Worm (Caenorhabditis elegans): ENCODE data around the gene sto-2.

Gene sto-2

DNA sequence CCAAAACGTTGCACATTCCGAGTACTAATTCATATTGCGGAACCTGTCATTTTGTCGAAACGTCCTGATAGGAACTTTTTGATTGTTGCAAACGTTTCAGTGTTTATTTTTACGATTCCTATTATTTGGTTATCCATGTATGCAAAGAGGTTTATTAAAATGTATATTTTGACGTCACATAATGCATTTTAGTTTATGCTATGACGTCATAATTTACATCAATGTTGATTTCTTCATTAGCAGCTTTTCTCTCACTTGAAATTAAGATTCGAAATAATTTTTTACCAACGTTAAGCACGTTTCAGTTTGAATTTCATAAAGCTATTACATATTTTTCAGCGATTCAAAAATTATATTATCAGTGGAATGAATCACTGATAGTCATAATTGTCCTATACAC lies 43.4 kb upstream of the sto-2 start:
- TF ChIP-seq snpc-1.3 (tag; optimal IDR thresholded peaks at IDR 0.05; ENCODE audit: insufficient read depth) (no peak), ztf-26 (tag; optimal IDR thresholded peaks at IDR 0.05) (no peak), him-1 (tag; optimal IDR thresholded peaks at IDR 0.05) (no peak), snpc-1.1 (tag; optimal IDR thresholded peaks at IDR 0.05; ENCODE audit: insufficient read depth) (no peak), lin-35 (GFP tag; optimal IDR thresholded peaks at IDR 0.05) (no peak), xnd-1 (tag; optimal IDR thresholded peaks at IDR 0.05) (no peak), dpff-1 (tag; optimal IDR thresholded peaks at IDR 0.05) (no peak), ets-4 (GFP tag; optimal IDR thresholded peaks at IDR 0.05) (no peak), repo-1 (tag; optimal IDR thresholded peaks at IDR 0.05) (no peak), ceh-91 (GFP tag; IDR thresholded peaks at IDR 0.05) (no peak), Y95B8A.8 (GFP tag; IDR thresholded peaks at IDR 0.05) (no peak), hsf-1 (GFP tag; IDR thresholded peaks at IDR 0.05) (no peak), tbp1 (GFP tag; optimal IDR thresholded peaks at IDR 0.05) (no peak), ztf-22 (GFP tag; optimal IDR thresholded peaks at IDR 0.05) (no peak), hlh-12 (tag; optimal IDR thresholded peaks at IDR 0.05) (no peak), ZK185.1 (tag; optimal IDR thresholded peaks at IDR 0.05; ENCODE audit: poor library complexity, severe bottlenecking) (no peak), attf-5 (GFP tag; optimal IDR thresholded peaks at IDR 0.05) (no peak), F52B5.7 (tag; optimal IDR thresholded peaks at IDR 0.05) (no peak), hrde-1 (tag; optimal IDR thresholded peaks at IDR 0.05; ENCODE audit: borderline replicate concordance) (no peak), K11D2.4 (GFP tag; IDR thresholded peaks at IDR 0.05) (no peak)

DNA sequence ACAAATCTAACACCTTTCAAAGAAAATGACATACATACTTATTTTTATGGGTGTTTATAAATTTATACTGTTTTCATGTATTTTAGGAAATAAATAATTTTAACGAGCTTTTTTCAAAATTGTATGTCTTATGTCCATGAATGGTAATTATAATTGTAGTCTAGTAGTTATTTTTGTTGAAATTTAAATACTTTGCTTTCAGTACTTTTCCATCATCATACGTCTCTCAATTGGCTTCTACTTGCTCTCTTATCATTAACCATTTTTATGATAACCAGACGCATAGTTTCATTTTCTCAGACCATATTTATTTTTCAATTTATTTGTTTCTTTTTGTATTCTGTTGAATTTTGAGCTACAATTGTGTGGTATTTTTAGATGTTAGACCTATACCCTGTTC lies 42.2 kb upstream of the sto-2 start, which contains the start of gene F35C8.5:
Gene F35C8.5 (plus strand): TSS at position 377 of the 400 bp plus-strand sequence.
- TF ChIP-seq nhr-80 (tag; optimal IDR thresholded peaks at IDR 0.05) (peak; percentile 58), nfyb-1 (GFP tag; IDR thresholded peaks at IDR 0.05) (no peak)

DNA sequence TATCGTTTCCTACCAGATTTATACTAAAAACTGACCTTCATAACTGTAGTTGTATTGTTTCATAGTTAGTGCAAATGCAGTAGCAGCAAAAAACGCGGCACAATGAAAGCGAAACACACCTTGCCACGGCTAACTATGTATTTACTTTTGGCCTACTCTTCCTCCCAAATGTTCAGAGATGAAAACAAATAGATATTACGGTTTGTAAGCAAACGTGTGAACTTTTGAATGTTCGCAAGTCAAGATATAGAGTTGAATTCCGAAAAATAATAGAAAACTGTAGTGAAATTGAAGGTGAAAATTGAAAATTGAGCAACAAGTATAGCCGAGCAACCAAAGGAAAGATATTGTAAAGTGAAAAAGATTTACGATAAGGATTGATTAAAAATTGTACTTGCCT lies 41.0 kb upstream of the sto-2 start, which contains the start of gene chtl-1:
Gene chtl-1 (minus strand): TSS at position 101 of the 400 bp plus-strand sequence.
- TF ChIP-seq madf-8 (GFP tag; conservative IDR thresholded peaks at IDR 0.05) = no peak
- no peak for TF ChIP-seq chd-7 (tag; optimal IDR thresholded peaks at IDR 0.05)
- no peak for TF ChIP-seq zfh-2 (GFP tag; conservative IDR thresholded peaks at IDR 0.05)
- TF ChIP-seq zim-3 (tag; optimal IDR thresholded peaks at IDR 0.05) = no peak
- TF ChIP-seq snpc-1.1 (tag; optimal IDR thresholded peaks at IDR 0.05; ENCODE audit: insufficient read depth) = no peak
- no peak for TF ChIP-seq ztf-25 (GFP tag; IDR thresholded peaks at IDR 0.05)
- no peak for TF ChIP-seq repo-1 (tag; optimal IDR thresholded peaks at IDR 0.05)
- TF ChIP-seq ccch-3 (GFP tag; optimal IDR thresholded peaks at IDR 0.05) = no peak
- TF ChIP-seq tbx-9 (tag; optimal IDR thresholded peaks at IDR 0.05; ENCODE audit: borderline replicate concordance) = no peak
- TF ChIP-seq D2030.7 (GFP tag; IDR thresholded peaks at IDR 0.05) = no peak
- no peak for TF ChIP-seq B0261.1 (tag; optimal IDR thresholded peaks at IDR 0.05)
- no peak for TF ChIP-seq athp-1 (tag; optimal IDR thresholded peaks at IDR 0.05)
- TF ChIP-seq nhr-179 (tag; optimal IDR thresholded peaks at IDR 0.05) = no peak
- no peak for TF ChIP-seq ceh-91 (GFP tag; IDR thresholded peaks at IDR 0.05)
- TF ChIP-seq Y79H2A.3 (GFP tag; conservative IDR thresholded peaks at IDR 0.05) = no peak
- no peak for TF ChIP-seq attf-5 (GFP tag; optimal IDR thresholded peaks at IDR 0.05)
- TF ChIP-seq F49E8.2 (tag; optimal IDR thresholded peaks at IDR 0.05; ENCODE audit: insufficient read depth) = no peak
- no peak for TF ChIP-seq nhr-90 (tag; optimal IDR thresholded peaks at IDR 0.05)

Measured in whole organism, young adult.